Worm (Caenorhabditis elegans): ENCODE results near the gene gcy-23.
"Not testable (repeated sequence)": the region's sequence is repeated elsewhere in the genome, so short reads cannot be mapped to it uniquely, and the experiment has no call there.

DNA sequence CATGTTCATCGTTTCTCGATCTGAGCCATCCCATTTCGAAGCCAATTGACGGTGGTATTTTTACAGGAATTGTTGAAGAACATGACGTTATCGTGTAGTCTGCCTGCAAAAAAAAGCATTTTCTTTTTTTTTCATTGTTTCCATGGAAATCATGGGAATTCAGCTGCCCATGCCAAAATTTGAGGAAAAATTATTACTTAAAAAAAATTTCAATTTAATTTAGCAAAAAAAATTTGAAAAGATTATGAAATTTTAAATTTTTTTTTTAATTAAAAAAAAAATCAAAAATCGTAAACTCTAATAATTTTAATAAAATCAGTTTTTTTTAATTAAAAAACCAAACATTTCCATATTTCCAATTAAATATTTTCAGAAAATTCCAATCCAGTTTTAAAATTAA, 42.6 kb upstream of the gcy-23 start, which contains the start of gene F42A6.5:
- not testable (repeated sequence) for TF ChIP-seq lin-40 (tag; optimal IDR thresholded peaks at IDR 0.05); zfh-2 (GFP tag; conservative IDR thresholded peaks at IDR 0.05); snpc-1.3 (tag; optimal IDR thresholded peaks at IDR 0.05; ENCODE audit: insufficient read depth); snpc-4 (GFP tag; optimal IDR thresholded peaks at IDR 0.05); snpc-4 (tag; optimal IDR thresholded peaks at IDR 0.05); unc-62 (GFP tag; optimal IDR thresholded peaks at IDR 0.05); attf-5 (GFP tag; optimal IDR thresholded peaks at IDR 0.05); atf-7 (tag; optimal IDR thresholded peaks at IDR 0.05); athp-1 (tag; optimal IDR thresholded peaks at IDR 0.05); aptf-2 (GFP tag; conservative IDR thresholded peaks at IDR 0.05); ama-1 (optimal IDR thresholded peaks at IDR 0.05); ama-1 (GFP tag; optimal IDR thresholded peaks at IDR 0.05); nfya-1 (tag; optimal IDR thresholded peaks at IDR 0.05; ENCODE audit: borderline replicate concordance, insufficient read depth); Y79H2A.3 (GFP tag; conservative IDR thresholded peaks at IDR 0.05)

All from whole organism, young adult.